Worm (Caenorhabditis elegans): ENCODE results near the gene nlp-45.

DNA sequence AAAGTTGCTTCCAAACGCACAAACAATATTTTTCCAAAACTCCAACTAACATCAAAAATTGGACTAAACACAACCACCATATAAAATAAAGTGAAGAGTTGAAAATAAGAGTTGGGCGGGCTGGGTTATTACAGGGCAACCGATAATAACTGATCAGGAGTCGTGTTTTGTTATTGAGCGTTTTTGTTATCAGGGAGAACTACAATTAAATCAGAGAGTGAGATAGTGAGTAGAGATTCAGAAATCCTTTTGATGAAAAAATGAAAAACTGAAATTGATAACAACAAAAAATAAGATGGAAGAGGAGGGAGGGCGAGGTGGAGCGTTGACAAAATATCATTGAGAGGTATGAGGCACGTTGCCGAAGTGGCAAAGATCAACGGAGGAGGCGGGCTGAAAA, 17.6 kb downstream of the nlp-45 start:
- TF ChIP-seq zag-1 (tag; optimal IDR thresholded peaks at IDR 0.05) (no peak), egl-27 (tag; optimal IDR thresholded peaks at IDR 0.05) (no peak), nhr-25 (tag; optimal IDR thresholded peaks at IDR 0.05) (no peak), unc-39 (tag; optimal IDR thresholded peaks at IDR 0.05) (no peak), sma-3 (GFP tag; optimal IDR thresholded peaks at IDR 0.05) (no peak), unc-62 (GFP tag; optimal IDR thresholded peaks at IDR 0.05) (no peak), ceh-82 (tag; optimal IDR thresholded peaks at IDR 0.05) (no peak)

Data from whole organism, L2 larva.